Fruit fly (Drosophila melanogaster): ENCODE data around the gene CG14022.

The CG14022 gene

DNA sequence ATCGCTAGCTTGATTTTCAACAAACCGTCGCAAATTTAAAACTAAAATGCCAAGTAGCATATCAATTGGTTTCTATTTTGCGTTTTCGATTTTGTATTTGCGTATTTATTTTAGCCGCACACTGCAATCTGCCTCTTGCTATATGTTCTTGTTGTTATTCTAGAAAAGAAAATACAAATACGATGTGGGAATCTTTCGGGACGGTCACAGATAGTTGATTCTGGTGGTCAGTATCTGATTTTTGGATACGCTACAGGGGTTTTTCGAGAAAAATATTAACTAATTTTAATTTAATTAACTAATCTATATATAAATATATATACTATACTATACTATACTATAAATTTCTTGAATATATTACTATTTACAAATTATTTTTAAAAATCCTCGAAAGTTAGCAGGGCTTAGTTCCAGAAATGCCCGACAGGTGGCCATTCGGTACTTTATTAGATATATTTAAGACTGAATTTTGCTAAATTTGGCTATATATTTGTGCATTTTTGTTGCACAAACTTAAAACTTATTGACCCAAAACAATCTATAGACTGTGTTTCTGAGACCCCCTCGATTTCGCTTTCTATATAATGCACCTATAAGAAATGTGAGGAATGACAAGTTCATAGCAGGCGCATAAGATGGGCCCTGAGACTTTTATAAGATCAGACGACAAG, at the start of gene CG14022:
CG14022 (minus strand) TSS at position 51 of the 671 bp plus-strand sequence.
- TF ChIP-seq usp (GFP tag; optimal IDR thresholded peaks at IDR 0.05) (no peak), dmrt93B (GFP tag; optimal IDR thresholded peaks at IDR 0.05) (no peak), lola (GFP tag; optimal IDR thresholded peaks at IDR 0.05) (no peak), CrebA (GFP tag; optimal IDR thresholded peaks at IDR 0.05; ENCODE audit: borderline replicate concordance) (no peak)

- TF ChIP-seq GATAd (GFP tag; optimal IDR thresholded peaks at IDR 0.05) = no peak
- no peak for TF ChIP-seq br (GFP tag; optimal IDR thresholded peaks at IDR 0.05)
- no peak for TF ChIP-seq h (GFP tag; optimal IDR thresholded peaks at IDR 0.05)
- no peak for TF ChIP-seq Hr83 (GFP tag; optimal IDR thresholded peaks at IDR 0.05; ENCODE audit: poor library complexity, severe bottlenecking)
- TF ChIP-seq psq (GFP tag; optimal IDR thresholded peaks at IDR 0.05) = no peak
- peak in 1 of 2 experiments; percentile 28 for TF ChIP-seq dl (GFP tag; optimal IDR thresholded peaks at IDR 0.05; ENCODE audit: insufficient read depth in 1 of 2, partially characterized antibody in 2 of 2)
- TF ChIP-seq Vsx2 (GFP tag; optimal IDR thresholded peaks at IDR 0.05; ENCODE audit: partially characterized antibody) = peak; percentile 50
- TF ChIP-seq CG9705 (GFP tag; optimal IDR thresholded peaks at IDR 0.05) = no peak
- TF ChIP-seq Hnf4 (GFP tag; optimal IDR thresholded peaks at IDR 0.05) = no peak
- no peak for TF ChIP-seq Rel (GFP tag; optimal IDR thresholded peaks at IDR 0.05)
- TF ChIP-seq Rel (tag; optimal IDR thresholded peaks at IDR 0.05) = no peak
- TF ChIP-seq usp (GFP tag; optimal IDR thresholded peaks at IDR 0.05) = no peak
These were observed 47.8 kb upstream of the CG14022 start for dm6 chr2L:5376442-5376841.

dm6 chr2L:5374989-5375388, 46.3 kb upstream of the CG14022 start:
- TF ChIP-seq OdsH (GFP tag; optimal IDR thresholded peaks at IDR 0.05) = peak; percentile 4
- peak; percentile 35 for TF ChIP-seq HLH106 (tag; optimal IDR thresholded peaks at IDR 0.05)
- TF ChIP-seq rgr (GFP tag; optimal IDR thresholded peaks at IDR 0.05) = peak; percentile 25
- peak in 1 of 2 experiments; percentile 31 for TF ChIP-seq foxo (GFP tag; optimal IDR thresholded peaks at IDR 0.05)
- TF ChIP-seq dl (GFP tag; optimal IDR thresholded peaks at IDR 0.05; ENCODE audit: insufficient read depth in 1 of 2, partially characterized antibody in 2 of 2) = no peak
- TF ChIP-seq Sp1 (GFP tag; optimal IDR thresholded peaks at IDR 0.05) = peak; percentile 9
- no peak for TF ChIP-seq tai (GFP tag; optimal IDR thresholded peaks at IDR 0.05)
- no peak for TF ChIP-seq N (GFP tag; optimal IDR thresholded peaks at IDR 0.05)
- TF ChIP-seq h (GFP tag; optimal IDR thresholded peaks at IDR 0.05) = peak; percentile 19
- TF ChIP-seq fru (GFP tag; optimal IDR thresholded peaks at IDR 0.05) = peak; percentile 7
- no peak for TF ChIP-seq dmrt93B (GFP tag; optimal IDR thresholded peaks at IDR 0.05)
- TF ChIP-seq usp (GFP tag; optimal IDR thresholded peaks at IDR 0.05) = no peak
- TF ChIP-seq Mio (GFP tag; optimal IDR thresholded peaks at IDR 0.05) = no peak
- TF ChIP-seq Abd-B (GFP tag; optimal IDR thresholded peaks at IDR 0.05) = no peak
- no peak for TF ChIP-seq psq (GFP tag; optimal IDR thresholded peaks at IDR 0.05)
- no peak for TF ChIP-seq GATAd (GFP tag; optimal IDR thresholded peaks at IDR 0.05)
- TF ChIP-seq Hnf4 (GFP tag; optimal IDR thresholded peaks at IDR 0.05) = no peak
- TF ChIP-seq Rel (GFP tag; optimal IDR thresholded peaks at IDR 0.05) = no peak
- no peak for TF ChIP-seq Rel (tag; optimal IDR thresholded peaks at IDR 0.05)
- no peak for TF ChIP-seq Myc (optimal IDR thresholded peaks at IDR 0.05)
- TF ChIP-seq CrebA (GFP tag; optimal IDR thresholded peaks at IDR 0.05; ENCODE audit: borderline replicate concordance) = no peak

DNA sequence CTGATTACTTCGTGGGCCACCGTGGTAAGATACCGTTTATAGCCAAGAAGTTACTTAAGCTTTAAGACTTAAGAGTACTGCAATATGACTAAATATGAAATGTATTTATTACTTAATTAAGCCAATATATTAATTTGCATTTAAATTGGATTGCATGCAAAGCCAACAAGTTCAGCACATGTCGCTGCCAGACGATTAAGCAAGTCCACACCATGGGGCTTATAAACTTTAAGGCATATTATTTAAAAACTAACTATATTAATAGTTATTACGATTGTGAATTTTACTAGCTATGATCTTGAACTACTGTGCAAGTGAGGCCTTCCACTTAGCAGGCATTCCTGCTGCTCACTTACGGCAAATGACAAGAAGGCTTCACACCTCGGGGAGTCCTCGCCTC, 45.5 kb upstream of the CG14022 start:
- no peak for TF ChIP-seq rgr (GFP tag; optimal IDR thresholded peaks at IDR 0.05)
- no peak for TF ChIP-seq Rel (GFP tag; optimal IDR thresholded peaks at IDR 0.05)
- TF ChIP-seq Rel (tag; optimal IDR thresholded peaks at IDR 0.05) = no peak
- TF ChIP-seq h (GFP tag; optimal IDR thresholded peaks at IDR 0.05) = no peak
- TF ChIP-seq Dfd (GFP tag; optimal IDR thresholded peaks at IDR 0.05) = no peak
- TF ChIP-seq HLH106 (tag; optimal IDR thresholded peaks at IDR 0.05) = no peak
- TF ChIP-seq psq (GFP tag; optimal IDR thresholded peaks at IDR 0.05) = no peak
- TF ChIP-seq brk (GFP tag; optimal IDR thresholded peaks at IDR 0.05) = no peak
- TF ChIP-seq pan (optimal IDR thresholded peaks at IDR 0.05) = no peak

dm6 chr2L:5372552-5372951, 43.9 kb upstream of the CG14022 start:
- TF ChIP-seq dl (GFP tag; optimal IDR thresholded peaks at IDR 0.05; ENCODE audit: insufficient read depth in 1 of 2, partially characterized antibody in 2 of 2) (no peak), rgr (GFP tag; optimal IDR thresholded peaks at IDR 0.05) (peak; percentile 34), Jra (GFP tag; optimal IDR thresholded peaks at IDR 0.05) (no peak), Hr78 (GFP tag; optimal IDR thresholded peaks at IDR 0.05) (no peak), h (GFP tag; optimal IDR thresholded peaks at IDR 0.05) (peak; percentile 54), fru (GFP tag; optimal IDR thresholded peaks at IDR 0.05) (peak; percentile 46), Mio (GFP tag; optimal IDR thresholded peaks at IDR 0.05) (no peak), br (GFP tag; optimal IDR thresholded peaks at IDR 0.05) (peak; percentile 26), jim (GFP tag; optimal IDR thresholded peaks at IDR 0.05) (no peak), Abd-B (GFP tag; optimal IDR thresholded peaks at IDR 0.05) (no peak), woc (GFP tag; optimal IDR thresholded peaks at IDR 0.05) (peak; percentile 9), dmrt93B (GFP tag; optimal IDR thresholded peaks at IDR 0.05) (no peak), ey (GFP tag; optimal IDR thresholded peaks at IDR 0.05) (peak; percentile 45), CG9705 (GFP tag; optimal IDR thresholded peaks at IDR 0.05) (no peak), Rel (GFP tag; optimal IDR thresholded peaks at IDR 0.05) (no peak), Rel (tag; optimal IDR thresholded peaks at IDR 0.05) (no peak), HLH106 (tag; optimal IDR thresholded peaks at IDR 0.05) (peak; percentile 48), Hnf4 (GFP tag; optimal IDR thresholded peaks at IDR 0.05) (peak; percentile 31), tai (GFP tag; optimal IDR thresholded peaks at IDR 0.05) (no peak), Sp1 (GFP tag; optimal IDR thresholded peaks at IDR 0.05) (peak; percentile 30), brk (GFP tag; optimal IDR thresholded peaks at IDR 0.05) (no peak), OdsH (GFP tag; optimal IDR thresholded peaks at IDR 0.05) (peak; percentile 49), foxo (GFP tag; optimal IDR thresholded peaks at IDR 0.05) (peak in 1 of 2 experiments; percentile 54), psq (GFP tag; optimal IDR thresholded peaks at IDR 0.05) (peak; percentile 32)
